Fruit fly (Drosophila melanogaster) S2 (cell line): ENCODE data around the gene fu.

Experiments
- CG8478 ChIP-seq: fragments of >200 bp; optimal IDR thresholded peaks from 2 replicates; lab custom pipeline; 2018
- CTCF ChIP-seq, 2 experiments: fragments of >200 bp; optimal IDR thresholded peaks; 2 replicates each; lab custom pipeline; 2018

DNA sequence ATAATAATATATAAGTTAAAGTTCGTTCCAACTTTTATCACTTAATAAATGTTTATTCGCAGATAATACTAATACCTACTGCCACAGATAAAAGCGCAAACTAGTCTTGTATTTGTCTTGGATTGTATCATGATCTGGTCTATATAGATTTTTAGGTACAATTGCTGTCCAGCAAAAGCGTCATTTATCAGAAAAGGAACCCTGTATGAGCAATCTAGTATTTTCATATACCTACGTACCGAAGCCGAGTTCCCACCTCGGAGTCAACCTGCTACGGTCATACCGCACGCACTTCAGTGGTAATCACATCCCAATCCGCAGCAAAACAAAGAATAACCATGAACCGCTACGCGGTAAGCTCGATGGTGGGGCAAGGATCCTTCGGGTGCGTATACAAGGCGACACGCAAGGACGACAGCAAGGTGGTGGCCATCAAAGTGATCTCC lies at the start of gene fu:
- TF ChIP-seq CTCF (optimal IDR thresholded peaks at IDR 0.05; lab: Kevin White, UChicago) (no peak), CG8478 (lab: Kevin White, UChicago) (no peak)
